Fruit fly (Drosophila melanogaster) Kc167 (cell line): Measurements from ENCODE around the gene Gr64d.

Experiments
- Sin3A ChIP-seq: fragments of >200 bp; optimal IDR thresholded peaks from 2 replicates; lab custom pipeline; 2018; ENCODE audit warnings: missing external identifiers
- insv ChIP-seq: fragments of >200 bp; optimal IDR thresholded peaks from 3 replicates; lab custom pipeline; 2018; ENCODE audit warnings: missing external identifiers

DNA sequence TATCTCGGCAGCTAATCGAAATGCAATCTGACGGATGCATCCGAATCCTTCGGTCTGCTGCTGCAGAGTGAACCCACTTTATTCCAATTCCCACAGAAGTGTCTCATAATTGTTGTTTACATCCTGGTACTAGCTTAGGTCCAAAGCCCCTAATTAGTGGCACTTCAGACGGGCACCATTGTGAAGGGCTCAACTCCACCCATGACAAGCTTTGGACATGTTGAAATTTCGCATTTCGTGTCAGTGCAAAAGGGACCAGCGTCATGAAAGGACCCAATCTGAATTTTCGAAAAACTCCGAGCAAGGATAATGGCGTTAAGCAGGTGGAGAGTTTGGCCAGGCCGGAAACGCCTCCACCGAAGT, 5.4 kb upstream of the Gr64d start, which contains the start of gene Gr64a:
- no peak for TF ChIP-seq insv (lab: Kevin White, UChicago)
- no peak for TF ChIP-seq Sin3A (lab: Kevin White, UChicago)
